Worm (Caenorhabditis elegans): Measurements from ENCODE around the gene ztf-17.
A peak's percentile ranks its signal among the peaks of the same experiment; 100 is the strongest.

Gene ztf-17

DNA sequence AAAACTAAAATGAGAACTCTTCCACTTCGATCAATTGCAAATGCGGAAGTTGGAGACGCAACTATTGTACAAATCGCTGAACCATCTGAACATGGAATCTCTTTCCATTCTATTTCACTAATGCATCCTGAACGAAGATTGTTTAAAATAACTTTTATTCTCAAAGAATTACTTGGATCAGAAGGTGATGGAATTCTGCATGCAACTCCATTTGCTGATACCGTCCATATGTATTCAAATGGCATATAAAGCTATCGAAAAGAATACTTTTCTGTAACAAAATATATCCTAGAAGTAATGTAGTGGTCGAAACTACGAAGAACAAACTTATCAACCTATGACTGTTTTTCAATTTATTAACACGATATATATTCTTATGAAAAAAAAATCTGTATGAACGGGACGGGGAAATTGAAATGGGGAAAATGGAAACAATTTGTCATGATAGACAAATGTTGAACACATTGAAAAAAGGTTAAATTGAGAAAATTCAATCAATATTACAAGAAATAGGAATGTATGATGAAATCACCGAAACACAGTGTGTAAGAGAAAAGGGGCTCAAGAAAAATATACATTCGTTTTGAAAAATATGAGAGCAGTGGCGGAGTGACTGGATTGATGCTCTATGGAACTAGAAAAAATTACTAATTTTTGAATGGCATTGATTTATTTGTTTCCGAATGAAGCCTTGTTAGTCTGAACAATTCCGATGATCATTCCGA is 7.9 kb upstream of the ztf-17 start, which contains the start of gene T01H3.2:
T01H3.2 (minus strand) TSS at position 251 of the 725 bp plus-strand sequence.
- TF ChIP-seq lin-39 (tag; optimal IDR thresholded peaks at IDR 0.05) = no peak
- no peak for TF ChIP-seq fkh-10 (GFP tag; optimal IDR thresholded peaks at IDR 0.05)
- TF ChIP-seq tbx-2 (tag; optimal IDR thresholded peaks at IDR 0.05) = no peak
- TF ChIP-seq nhr-77 (tag; optimal IDR thresholded peaks at IDR 0.05) = no peak
- no peak for TF ChIP-seq fkh-2 (tag; optimal IDR thresholded peaks at IDR 0.05)
- no peak for TF ChIP-seq unc-62 (GFP tag; optimal IDR thresholded peaks at IDR 0.05)
- TF ChIP-seq jun-1 (tag; optimal IDR thresholded peaks at IDR 0.05) = no peak
- no peak for TF ChIP-seq nfya-1 (tag; optimal IDR thresholded peaks at IDR 0.05; ENCODE audit: insufficient read depth)
- peak; percentile 13 for TF ChIP-seq nhr-43 (tag; optimal IDR thresholded peaks at IDR 0.05; ENCODE audit: poor library complexity, severe bottlenecking)
- no peak for TF ChIP-seq egl-5 (tag; optimal IDR thresholded peaks at IDR 0.05)
- TF ChIP-seq snpc-4 (tag; optimal IDR thresholded peaks at IDR 0.05) = no peak
- no peak for TF ChIP-seq nhr-28 (tag; optimal IDR thresholded peaks at IDR 0.05)
- TF ChIP-seq elt-2 (tag; optimal IDR thresholded peaks at IDR 0.05) = peak; percentile 18
- no peak for TF ChIP-seq lin-15B (tag; optimal IDR thresholded peaks at IDR 0.05)
- no peak for TF ChIP-seq elt-1 (tag; optimal IDR thresholded peaks at IDR 0.05)
- TF ChIP-seq ceh-28 (tag; optimal IDR thresholded peaks at IDR 0.05) = no peak
- TF ChIP-seq nhr-23 (tag; optimal IDR thresholded peaks at IDR 0.05) = peak; percentile 15
- TF ChIP-seq zag-1 (tag; optimal IDR thresholded peaks at IDR 0.05) = no peak
- no peak for TF ChIP-seq mml-1 (tag; optimal IDR thresholded peaks at IDR 0.05)
- no peak for TF ChIP-seq unc-39 (tag; optimal IDR thresholded peaks at IDR 0.05)
- no peak for TF ChIP-seq nhr-76 (tag; optimal IDR thresholded peaks at IDR 0.05)

DNA sequence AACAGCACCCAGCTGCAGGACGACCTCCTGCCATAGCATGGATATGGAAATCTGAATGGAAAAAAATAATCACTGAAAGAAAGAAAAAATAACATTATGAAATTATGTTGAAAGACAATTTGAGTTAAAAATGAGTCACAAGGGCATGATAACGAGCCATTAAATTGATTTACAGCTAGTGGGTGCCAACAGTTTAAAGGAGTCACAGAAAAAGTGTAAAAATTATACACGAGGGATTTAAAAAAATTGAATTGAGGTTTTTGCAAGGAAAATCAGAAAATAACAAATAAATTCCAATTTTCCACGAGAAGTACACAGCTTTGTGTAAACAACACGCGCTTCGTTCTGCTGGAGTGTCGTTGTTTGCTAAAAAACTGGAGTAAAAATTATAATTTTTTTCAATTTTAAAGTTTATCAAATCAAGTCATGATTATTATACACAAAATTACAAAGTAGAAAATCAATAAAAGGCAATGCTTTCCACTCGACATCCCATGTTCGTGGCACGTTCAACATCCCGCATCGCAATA is 3.9 kb upstream of the ztf-17 start, which contains the start of gene T01H3.3:
T01H3.3 (minus strand) TSS at position 51 of the 530 bp plus-strand sequence.
- no peak for TF ChIP-seq sea-2 (GFP tag; optimal IDR thresholded peaks at IDR 0.05)
- TF ChIP-seq pha-4 (tag; optimal IDR thresholded peaks at IDR 0.05) = peak; percentile 84
- no peak for TF ChIP-seq ama-1 (optimal IDR thresholded peaks at IDR 0.05)
- no peak for TF ChIP-seq ztf-11 (tag; optimal IDR thresholded peaks at IDR 0.05)
- peak; percentile 60 for TF ChIP-seq nhr-23 (tag; optimal IDR thresholded peaks at IDR 0.05)
- TF ChIP-seq lin-15B (tag; optimal IDR thresholded peaks at IDR 0.05) = peak; percentile 54
- TF ChIP-seq nfya-1 (tag; optimal IDR thresholded peaks at IDR 0.05; ENCODE audit: insufficient read depth) = peak; percentile 58
- peak; percentile 6 for TF ChIP-seq elt-2 (tag; optimal IDR thresholded peaks at IDR 0.05)

DNA sequence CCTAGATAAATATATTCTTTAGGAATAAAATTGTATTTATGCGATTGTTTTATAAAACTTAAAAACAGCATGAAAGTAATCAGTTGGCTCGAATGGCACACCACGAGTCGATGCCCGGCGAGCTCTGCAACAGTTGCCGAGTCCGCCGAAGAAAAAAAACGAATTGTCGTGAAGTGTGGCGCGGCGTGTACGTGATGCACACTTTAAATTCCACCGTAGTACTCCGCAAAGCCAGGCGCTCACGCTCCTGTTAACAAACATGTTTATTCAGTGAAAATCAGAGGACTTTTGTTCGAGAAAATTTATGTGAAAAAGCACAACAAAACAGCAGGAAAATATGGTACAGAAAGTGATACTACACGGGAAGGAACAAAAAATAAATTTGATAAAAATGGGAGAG is 670 bp upstream of the ztf-17 start:
- TF ChIP-seq nhr-77 (tag; optimal IDR thresholded peaks at IDR 0.05) (no peak), ama-1 (optimal IDR thresholded peaks at IDR 0.05) (peak; percentile 30), egl-27 (tag; optimal IDR thresholded peaks at IDR 0.05) (no peak), ceh-82 (tag; optimal IDR thresholded peaks at IDR 0.05) (no peak), ceh-28 (tag; optimal IDR thresholded peaks at IDR 0.05) (no peak), lin-39 (tag; optimal IDR thresholded peaks at IDR 0.05) (no peak), nhr-11 (tag; optimal IDR thresholded peaks at IDR 0.05) (no peak), nfya-1 (tag; optimal IDR thresholded peaks at IDR 0.05; ENCODE audit: insufficient read depth) (peak; percentile 79), nhr-25 (tag; optimal IDR thresholded peaks at IDR 0.05) (no peak), egl-5 (tag; optimal IDR thresholded peaks at IDR 0.05) (peak; percentile 40), nhr-43 (tag; optimal IDR thresholded peaks at IDR 0.05; ENCODE audit: poor library complexity, severe bottlenecking) (no peak), lin-15B (tag; optimal IDR thresholded peaks at IDR 0.05) (peak; percentile 73), pqm-1 (tag; optimal IDR thresholded peaks at IDR 0.05) (peak; percentile 5), snpc-4 (tag; optimal IDR thresholded peaks at IDR 0.05) (peak; percentile 23), pha-4 (tag; optimal IDR thresholded peaks at IDR 0.05) (peak; percentile 81), nhr-76 (tag; optimal IDR thresholded peaks at IDR 0.05) (no peak), mml-1 (tag; optimal IDR thresholded peaks at IDR 0.05) (no peak)

DNA sequence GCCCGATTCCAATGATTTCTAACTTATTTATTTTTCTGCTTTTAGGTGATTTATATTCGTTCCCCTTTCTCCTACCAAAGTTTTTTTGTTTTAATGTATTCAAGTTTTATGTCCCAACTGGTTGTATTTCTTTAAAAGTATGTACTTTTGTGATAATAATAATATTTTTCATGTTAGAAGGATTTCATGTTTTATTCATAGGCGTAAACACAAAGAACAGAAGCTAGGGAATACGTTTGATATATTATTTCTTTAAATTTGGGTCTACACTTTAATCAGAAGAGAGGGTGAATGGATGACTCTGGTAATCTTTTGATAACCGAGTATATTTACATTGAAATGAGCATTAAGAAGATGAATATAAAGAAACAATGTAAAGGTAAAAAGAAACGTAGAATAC is 3.9 kb downstream of the ztf-17 start:
- TF ChIP-seq snpc-4 (tag; optimal IDR thresholded peaks at IDR 0.05) (no peak), aly-2 (tag; optimal IDR thresholded peaks at IDR 0.05) (no peak), nhr-76 (tag; optimal IDR thresholded peaks at IDR 0.05) (no peak), egl-5 (tag; optimal IDR thresholded peaks at IDR 0.05) (no peak), nhr-23 (tag; optimal IDR thresholded peaks at IDR 0.05) (no peak), nhr-43 (tag; optimal IDR thresholded peaks at IDR 0.05; ENCODE audit: poor library complexity, severe bottlenecking) (no peak), pqm-1 (tag; optimal IDR thresholded peaks at IDR 0.05) (no peak), nhr-237 (tag; optimal IDR thresholded peaks at IDR 0.05) (no peak)

All from whole organism, L3 larva.